Worm (Caenorhabditis elegans) whole organism, late embryonic: Measurements from ENCODE around the gene irld-39.

Experiments
- C38D4.7 ChIP-seq: fragments of 200-800 bp; sonication (Bioruptor generic); optimal IDR thresholded peaks from 2 replicates; lab custom pipeline; 2018; ENCODE audit warnings: mild to moderate bottlenecking, missing genetic modification characterization, moderate library complexity, missing compliant biosample characterization
- ama-1 ChIP-seq: fragments of 150-350 bp; optimal IDR thresholded peaks from 2 replicates; lab custom pipeline; 2014
- ceh-45 ChIP-seq: fragments of 200-800 bp; sonication (Bioruptor generic); IDR thresholded peaks from 2 replicates; pipeline ENCODE4 v1.3.6; 2022; ENCODE audit warnings: missing genetic modification reagents, missing genetic modification characterization, missing compliant biosample characterization
- fkh-6 ChIP-seq: sonication (generic microtip); optimal IDR thresholded peaks from 2 replicates; lab custom pipeline; 2016; ENCODE audit warnings: missing genetic modification characterization, missing compliant biosample characterization
- hlh-30 ChIP-seq: sonication (generic microtip); optimal IDR thresholded peaks from 2 replicates; lab custom pipeline; 2017; ENCODE audit warnings: antibody characterized with exemption, missing genetic modification characterization, missing compliant biosample characterization; ENCODE audit not compliant: insufficient read depth
- madf-2 ChIP-seq: sonication (generic microtip); optimal IDR thresholded peaks from 2 replicates; lab custom pipeline; 2017; ENCODE audit warnings: missing genetic modification characterization, missing compliant biosample characterization
- mec-3 ChIP-seq: sonication (generic microtip); optimal IDR thresholded peaks from 2 replicates; lab custom pipeline; 2016; ENCODE audit warnings: borderline replicate concordance, missing genetic modification characterization, missing compliant biosample characterization
- nhr-11 ChIP-seq: fragments of 150-350 bp; optimal IDR thresholded peaks from 2 replicates; lab custom pipeline; 2014; ENCODE audit warnings: missing biosample characterization, missing genetic modification characterization
- rnt-1 ChIP-seq: sonication (generic microtip); optimal IDR thresholded peaks from 2 replicates; lab custom pipeline; 2016; ENCODE audit warnings: missing genetic modification characterization, missing compliant biosample characterization
- tbx-2 ChIP-seq: sonication (generic microtip); optimal IDR thresholded peaks from 2 replicates; lab custom pipeline; 2016; ENCODE audit warnings: missing genetic modification characterization, missing compliant biosample characterization
- ttx-3 ChIP-seq: sonication (generic microtip); optimal IDR thresholded peaks from 2 replicates; lab custom pipeline; 2016; ENCODE audit warnings: missing genetic modification reagents, missing genetic modification characterization, missing compliant biosample characterization

DNA sequence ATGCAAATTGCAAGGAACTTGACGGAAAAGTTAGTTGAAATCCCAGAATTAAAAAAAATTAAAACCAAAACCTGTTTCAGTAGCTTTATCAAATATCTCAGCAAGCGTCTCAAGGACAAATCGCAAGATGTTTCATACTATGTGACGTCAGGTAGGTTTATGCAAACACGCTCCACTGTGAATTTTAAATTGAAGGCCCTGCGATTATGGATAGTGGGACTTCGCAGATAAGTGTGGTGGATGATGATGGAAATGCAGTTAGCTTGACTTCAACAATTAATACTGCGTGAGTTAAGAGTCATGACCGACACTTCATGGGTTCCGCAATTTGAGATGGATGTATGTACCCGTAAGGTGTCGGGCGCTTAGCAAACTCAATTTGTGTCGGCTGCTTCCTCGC lies 33.1 kb upstream of the irld-39 start:
- TF ChIP-seq mec-3 (tag; lab: Kevin White, UChicago) (no peak), tbx-2 (tag; lab: Kevin White, UChicago) (no peak), fkh-6 (tag; lab: Kevin White, UChicago) (no peak), C38D4.7 (no peak), rnt-1 (tag; lab: Kevin White, UChicago) (no peak), hlh-30 (no peak), madf-2 (tag; lab: Kevin White, UChicago) (no peak), nhr-11 (tag; lab: Kevin White, UChicago) (no peak), ttx-3 (no peak), ceh-45 (GFP tag; lab: Robert Waterston, UW) (no peak), ama-1 (lab: Kevin White, UChicago) (no peak)
